Fruit fly (Drosophila melanogaster): ENCODE data around the gene cyr.

Gene cyr

DNA sequence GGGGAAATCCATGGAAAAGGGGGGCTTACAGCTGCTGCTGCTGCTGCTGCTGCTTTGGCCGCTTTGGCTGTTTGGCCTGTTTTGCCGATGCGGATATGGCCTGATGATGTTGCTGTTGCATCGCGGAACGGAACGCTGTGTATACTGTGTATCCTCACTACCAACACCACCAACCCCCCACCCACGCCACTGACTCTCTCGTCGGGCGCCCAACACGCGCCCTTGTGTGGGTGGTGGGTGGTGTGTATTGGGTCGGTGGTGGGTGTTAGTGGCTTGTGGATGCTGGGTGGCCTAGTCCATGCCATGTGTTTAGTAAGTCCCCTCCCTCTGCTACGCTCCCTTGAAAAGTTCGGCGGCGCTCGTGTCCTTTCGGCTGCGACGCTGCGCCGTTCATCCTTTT is 42.2 kb upstream of the cyr start:
- no peak for TF ChIP-seq CG8119 (GFP tag; IDR thresholded peaks at IDR 0.05)
- peak; percentile 65 for TF ChIP-seq CG7368 (GFP tag; optimal IDR thresholded peaks at IDR 0.05)

DNA sequence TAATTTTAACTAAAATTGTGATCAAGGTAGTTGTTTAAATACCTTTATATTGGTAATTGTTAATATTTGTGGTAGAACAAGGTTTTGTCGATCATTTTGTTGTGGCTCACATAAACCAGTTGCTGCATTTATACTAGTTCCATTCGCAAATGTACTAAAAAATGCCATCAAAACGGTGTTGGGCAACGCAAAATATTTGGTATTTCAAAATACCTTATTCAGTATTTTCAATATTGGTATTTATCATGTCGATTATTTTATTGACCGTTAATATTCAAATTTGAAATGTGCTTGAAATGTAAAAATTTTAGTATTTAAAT is 41.5 kb upstream of the cyr start, which contains the start of gene slpr:
slpr (minus strand) TSS at position 156 of the 320 bp plus-strand sequence.
- TF ChIP-seq svp (GFP tag), result peak; percentile 60
- TF ChIP-seq eg (GFP tag; IDR thresholded peaks at IDR 0.05), result no peak

DNA sequence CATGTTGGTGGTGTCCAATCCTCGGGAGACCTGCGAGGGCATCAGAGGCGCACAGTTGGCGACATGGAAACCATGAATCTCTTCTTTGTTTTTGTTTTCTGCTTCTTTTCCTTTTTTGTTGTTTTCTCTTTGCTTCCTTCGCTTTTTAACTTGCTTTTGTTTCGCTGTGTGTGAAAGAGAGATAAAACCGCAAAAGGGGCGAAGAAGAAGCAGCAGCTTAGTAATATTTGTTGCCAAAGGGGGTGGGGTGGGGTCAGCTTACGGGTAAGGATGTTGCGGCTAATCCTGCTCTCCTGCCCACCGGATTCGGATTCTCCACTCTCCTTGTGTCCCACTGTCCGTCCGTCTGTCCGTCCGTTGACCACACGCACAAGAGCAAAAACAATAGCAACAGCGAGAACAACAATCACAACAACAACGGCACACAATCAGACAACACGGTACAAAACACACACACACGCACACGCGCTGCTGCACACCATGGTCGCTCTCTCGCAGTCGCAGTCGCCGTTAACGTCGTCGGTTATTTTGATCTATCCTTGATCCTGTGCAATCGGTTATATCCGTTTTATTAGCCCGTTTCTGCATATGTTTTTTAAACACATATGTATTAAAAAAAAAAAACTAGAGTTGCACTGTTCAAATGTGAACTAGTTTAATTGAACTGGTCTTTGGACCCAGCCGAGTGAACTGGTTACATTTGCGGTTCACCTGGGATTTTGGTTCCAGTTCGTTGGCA is 40.9 kb upstream of the cyr start:
- no peak for TF ChIP-seq Hr4 (GFP tag; optimal IDR thresholded peaks at IDR 0.05)
- TF ChIP-seq CG1621 (tag; optimal IDR thresholded peaks at IDR 0.05), result peak; percentile 66
- TF ChIP-seq CG15336 (GFP tag; IDR thresholded peaks at IDR 0.05), result 0 out of 2 replicates have a peak, but pooled peaks have one; percentile 19
- peak; percentile 54 for TF ChIP-seq CG3032 (tag; optimal IDR thresholded peaks at IDR 0.05)
- TF ChIP-seq fd85E (GFP tag; optimal IDR thresholded peaks at IDR 0.05), result no peak
- TF ChIP-seq Sox102F (GFP tag; optimal IDR thresholded peaks at IDR 0.05), result no peak
- no peak for TF ChIP-seq acj6 (GFP tag; optimal IDR thresholded peaks at IDR 0.05)
- no peak for TF ChIP-seq cyc (GFP tag; optimal IDR thresholded peaks at IDR 0.05)
- TF ChIP-seq topi (GFP tag; optimal IDR thresholded peaks at IDR 0.05), result no peak
- no peak for TF ChIP-seq CG8632 (GFP tag; optimal IDR thresholded peaks at IDR 0.05)
- TF ChIP-seq Sox15 (GFP tag; optimal IDR thresholded peaks at IDR 0.05), result no peak
- TF ChIP-seq dac (GFP tag; optimal IDR thresholded peaks at IDR 0.05), result no peak
- TF ChIP-seq eg (GFP tag; IDR thresholded peaks at IDR 0.05), result no peak
- no peak for TF ChIP-seq CG6792 (GFP tag; optimal IDR thresholded peaks at IDR 0.05)
- TF ChIP-seq CG6276 (GFP tag; optimal IDR thresholded peaks at IDR 0.05), result peak; percentile 38
- peak; percentile 38 for TF ChIP-seq CG9139 (GFP tag; optimal IDR thresholded peaks at IDR 0.05)
- TF ChIP-seq CG16779 (tag; optimal IDR thresholded peaks at IDR 0.05), result no peak
- no peak for TF ChIP-seq dsx (GFP tag; optimal IDR thresholded peaks at IDR 0.05; ENCODE audit: poor library complexity, severe bottlenecking)
- no peak for TF ChIP-seq pdm3 (GFP tag; optimal IDR thresholded peaks at IDR 0.05)
- TF ChIP-seq CG6163 (GFP tag; IDR thresholded peaks at IDR 0.05), result peak; percentile 26; the same call in 1 of the 3 replicates
- TF ChIP-seq CG8119 (GFP tag; IDR thresholded peaks at IDR 0.05), result peak; percentile 46; the same call in 1 of the 3 replicates
- TF ChIP-seq Hr38 (GFP tag; optimal IDR thresholded peaks at IDR 0.05), result no peak
- TF ChIP-seq Sox14 (GFP tag; optimal IDR thresholded peaks at IDR 0.05), result peak; percentile 16
- TF ChIP-seq spab (GFP tag; optimal IDR thresholded peaks at IDR 0.05), result peak; percentile 33
- TF ChIP-seq svp (GFP tag), result no peak
- no peak for TF ChIP-seq CG10669 (GFP tag; optimal IDR thresholded peaks at IDR 0.05)
- no peak for TF ChIP-seq CG10631 (GFP tag; optimal IDR thresholded peaks at IDR 0.05)
- TF ChIP-seq CG4318 (GFP tag; optimal IDR thresholded peaks at IDR 0.05), result no peak
- no peak for TF ChIP-seq CG6854 (GFP tag; optimal IDR thresholded peaks at IDR 0.05)
- no peak for TF ChIP-seq net (GFP tag; optimal IDR thresholded peaks at IDR 0.05)
- no peak for TF ChIP-seq CG11762 (GFP tag; optimal IDR thresholded peaks at IDR 0.05; ENCODE audit: insufficient read depth)
- TF ChIP-seq fd59A (GFP tag; optimal IDR thresholded peaks at IDR 0.05), result no peak
- TF ChIP-seq Lpt (GFP tag; optimal IDR thresholded peaks at IDR 0.05), result no peak
- TF ChIP-seq CG32006 (GFP tag; optimal IDR thresholded peaks at IDR 0.05), result peak; percentile 8
- peak; percentile 56 for TF ChIP-seq Eip78C (GFP tag)
- TF ChIP-seq Met (GFP tag; optimal IDR thresholded peaks at IDR 0.05), result no peak
- peak; percentile 73 for TF ChIP-seq CG6808 (GFP tag; optimal IDR thresholded peaks at IDR 0.05)
- no peak for TF ChIP-seq Ets21C (GFP tag; optimal IDR thresholded peaks at IDR 0.05)
- no peak for TF ChIP-seq CG11294 (GFP tag; IDR thresholded peaks at IDR 0.05)
- TF ChIP-seq ss (GFP tag; optimal IDR thresholded peaks at IDR 0.05), result peak; percentile 52 to 58

All from whole organism, prepupa.